Worm (Caenorhabditis elegans): ENCODE data around the gene uggt-1.

Gene uggt-1

ce11 chrX:7536869-7537268 lies 36.1 kb upstream of the uggt-1 start:
- TF ChIP-seq unc-62 (GFP tag; optimal IDR thresholded peaks at IDR 0.05) = no peak
- no peak for TF ChIP-seq hmg-11 (tag; optimal IDR thresholded peaks at IDR 0.05)
- TF ChIP-seq elt-3 (tag; optimal IDR thresholded peaks at IDR 0.05) = no peak
- no peak for TF ChIP-seq ztf-11 (tag; optimal IDR thresholded peaks at IDR 0.05)
- TF ChIP-seq fkh-2 (tag; optimal IDR thresholded peaks at IDR 0.05) = no peak
- TF ChIP-seq pha-4 (tag; optimal IDR thresholded peaks at IDR 0.05) = no peak
- TF ChIP-seq nhr-23 (tag; optimal IDR thresholded peaks at IDR 0.05) = no peak

- TF ChIP-seq ama-1 (optimal IDR thresholded peaks at IDR 0.05) (no peak), ceh-28 (tag; optimal IDR thresholded peaks at IDR 0.05) (no peak), nhr-23 (tag; optimal IDR thresholded peaks at IDR 0.05) (no peak), unc-62 (GFP tag; optimal IDR thresholded peaks at IDR 0.05) (no peak), aly-2 (tag; optimal IDR thresholded peaks at IDR 0.05) (no peak), zag-1 (tag; optimal IDR thresholded peaks at IDR 0.05) (no peak), ztf-11 (tag; optimal IDR thresholded peaks at IDR 0.05) (no peak), egl-5 (tag; optimal IDR thresholded peaks at IDR 0.05) (no peak), ceh-9 (tag; optimal IDR thresholded peaks at IDR 0.05) (no peak), skn-1 (tag; optimal IDR thresholded peaks at IDR 0.05) (no peak), nfya-1 (tag; optimal IDR thresholded peaks at IDR 0.05; ENCODE audit: insufficient read depth) (no peak), snpc-4 (tag; optimal IDR thresholded peaks at IDR 0.05) (no peak), elt-1 (tag; optimal IDR thresholded peaks at IDR 0.05) (no peak), ceh-82 (tag; optimal IDR thresholded peaks at IDR 0.05) (no peak), elt-3 (tag; optimal IDR thresholded peaks at IDR 0.05) (no peak), nhr-237 (tag; optimal IDR thresholded peaks at IDR 0.05) (no peak), sea-2 (GFP tag; optimal IDR thresholded peaks at IDR 0.05) (no peak), fkh-10 (GFP tag; optimal IDR thresholded peaks at IDR 0.05) (no peak), nhr-12 (tag; optimal IDR thresholded peaks at IDR 0.05) (no peak)
These were observed 33.7 kb upstream of the uggt-1 start for ce11 chrX:7534454-7534853.

- no peak for TF ChIP-seq ztf-4 (tag; optimal IDR thresholded peaks at IDR 0.05)
- no peak for TF ChIP-seq mdl-1 (tag; optimal IDR thresholded peaks at IDR 0.05)
- TF ChIP-seq skn-1 (tag; optimal IDR thresholded peaks at IDR 0.05) = no peak
- TF ChIP-seq fkh-10 (GFP tag; optimal IDR thresholded peaks at IDR 0.05) = no peak
- no peak for TF ChIP-seq lin-15B (tag; optimal IDR thresholded peaks at IDR 0.05)
- TF ChIP-seq nhr-25 (tag; optimal IDR thresholded peaks at IDR 0.05) = no peak
- no peak for TF ChIP-seq fkh-2 (tag; optimal IDR thresholded peaks at IDR 0.05)
- TF ChIP-seq daf-12 (tag; optimal IDR thresholded peaks at IDR 0.05) = no peak
- TF ChIP-seq elt-1 (tag; optimal IDR thresholded peaks at IDR 0.05) = no peak
- no peak for TF ChIP-seq snpc-4 (tag; optimal IDR thresholded peaks at IDR 0.05)
- no peak for TF ChIP-seq ztf-11 (tag; optimal IDR thresholded peaks at IDR 0.05)
These were observed 31.9 kb upstream of the uggt-1 start, which contains the start of gene ceh-14 for ce11 chrX:7532632-7533031. TSS of gene ceh-14 (minus strand) at chrX:7532732.

ce11 chrX:7525271-7525670 lies 24.5 kb upstream of the uggt-1 start, which contains the start of gene F46C8.3:
TSS of gene F46C8.3 (plus strand) at chrX:7525571.
- no peak for TF ChIP-seq unc-62 (GFP tag; optimal IDR thresholded peaks at IDR 0.05)

ce11 chrX:7523799-7524198 lies 23.0 kb upstream of the uggt-1 start:
- TF ChIP-seq nfya-1 (tag; optimal IDR thresholded peaks at IDR 0.05; ENCODE audit: insufficient read depth) (peak; percentile 27), fkh-2 (tag; optimal IDR thresholded peaks at IDR 0.05) (no peak), R02D3.7 (tag; optimal IDR thresholded peaks at IDR 0.05) (no peak)

ce11 chrX:7522595-7522994 lies 21.8 kb upstream of the uggt-1 start:
- TF ChIP-seq ztf-11 (tag; optimal IDR thresholded peaks at IDR 0.05) (no peak), egl-5 (tag; optimal IDR thresholded peaks at IDR 0.05) (peak; percentile 93), lin-39 (tag; optimal IDR thresholded peaks at IDR 0.05) (peak; percentile 14)

- TF ChIP-seq snpc-4 (tag; optimal IDR thresholded peaks at IDR 0.05) (no peak), mml-1 (tag; optimal IDR thresholded peaks at IDR 0.05) (no peak), elt-2 (tag; optimal IDR thresholded peaks at IDR 0.05) (no peak), lin-39 (tag; optimal IDR thresholded peaks at IDR 0.05) (no peak), nfya-1 (tag; optimal IDR thresholded peaks at IDR 0.05; ENCODE audit: insufficient read depth) (no peak), nhr-237 (tag; optimal IDR thresholded peaks at IDR 0.05) (no peak), lsy-12 (tag; optimal IDR thresholded peaks at IDR 0.05) (no peak)
These were observed 18.8 kb upstream of the uggt-1 start, which contains the start of gene chts-1 for ce11 chrX:7519569-7519968. TSS of gene chts-1 (minus strand) at chrX:7519669.
